Worm (Caenorhabditis elegans) whole organism, L4 larva: ENCODE measurements around the gene T24D5.6.
A peak's percentile ranks its signal among the peaks of the same experiment; 100 is the strongest.

Source experiments
- D1046.2 ChIP-seq: fragments of 200-800 bp; sonication (Bioruptor generic); IDR thresholded peaks from 2 replicates; pipeline ENCODE4 v1.3.6; 2022; ENCODE audit warnings: missing genetic modification characterization, missing compliant biosample characterization
- F10B5.3 ChIP-seq: sonication (generic microtip); optimal IDR thresholded peaks from 2 replicates; lab custom pipeline; 2016; ENCODE audit warnings: mild to moderate bottlenecking, missing genetic modification characterization, missing compliant biosample characterization
- R02D3.7 ChIP-seq: fragments of 150-350 bp; sonication (generic microtip); optimal IDR thresholded peaks from 3 replicates; lab custom pipeline; 2014; ENCODE audit warnings: missing biosample characterization, missing genetic modification characterization
- T20F7.1 ChIP-seq: fragments of 200-800 bp; sonication (Bioruptor generic); optimal IDR thresholded peaks from 2 replicates; lab custom pipeline; 2018; ENCODE audit warnings: mild to moderate bottlenecking, missing genetic modification characterization, missing compliant biosample characterization
- Y48G9A.11 ChIP-seq: fragments of 200-800 bp; sonication (Bioruptor generic); IDR thresholded peaks from 2 replicates; pipeline ENCODE4 v1.3.6; 2022; ENCODE audit warnings: missing genetic modification reagents, missing genetic modification characterization, missing compliant biosample characterization
- Y75B8A.6 ChIP-seq: fragments of 200-800 bp; sonication (Bioruptor generic); IDR thresholded peaks from 2 replicates; pipeline ENCODE4 v1.3.6; 2022; ENCODE audit warnings: missing genetic modification reagents, missing genetic modification characterization, missing compliant biosample characterization
- aha-1 ChIP-seq: fragments of 150-350 bp; peaks from one replicate; lab custom pipeline; 2014; ENCODE audit warnings: missing biosample characterization, missing genetic modification characterization
- ceh-20 ChIP-seq: fragments of 200-800 bp; sonication (Bioruptor generic); IDR thresholded peaks from 2 replicates; pipeline ENCODE4 v1.3.6; 2022; ENCODE audit warnings: missing genetic modification reagents, missing genetic modification characterization, missing compliant biosample characterization
- ceh-62 ChIP-seq: sonication (generic microtip); optimal IDR thresholded peaks from 2 replicates; lab custom pipeline; 2017; ENCODE audit warnings: missing biosample characterization, missing genetic modification characterization
- daf-16 ChIP-seq, 3 experiments: sonication (generic microtip); optimal IDR thresholded peaks; 2 replicates each; lab custom pipeline; 2016 to 2017; ENCODE audit warnings: missing genetic modification characterization in 3 of 3, missing genetic modification reagents in 3 of 3, mild to moderate bottlenecking in 2 of 3, missing compliant biosample characterization in 2 of 3, missing biosample characterization in 1 of 3, moderate library complexity in 1 of 3
- daf-8 ChIP-seq: fragments of 200-800 bp; sonication (Bioruptor generic); IDR thresholded peaks from 2 replicates; pipeline ENCODE4 v1.3.6; 2022; ENCODE audit warnings: missing genetic modification characterization, missing compliant biosample characterization
- dmd-6 ChIP-seq: fragments of 200-800 bp; sonication (Bioruptor generic); IDR thresholded peaks from 2 replicates; pipeline ENCODE4 v1.3.6; 2022; ENCODE audit warnings: missing genetic modification reagents, missing genetic modification characterization, missing compliant biosample characterization
- dve-1 ChIP-seq: sonication (generic microtip); optimal IDR thresholded peaks from 2 replicates; lab custom pipeline; 2017; ENCODE audit warnings: antibody characterized with exemption, mild to moderate bottlenecking, missing genetic modification characterization, missing compliant biosample characterization; ENCODE audit not compliant: insufficient read depth
- egl-27 ChIP-seq: sonication (generic microtip); optimal IDR thresholded peaks from 3 replicates; lab custom pipeline; 2017; ENCODE audit warnings: missing biosample characterization, missing genetic modification reagents, missing genetic modification characterization
- egl-43 ChIP-seq: fragments of 200-800 bp; sonication (Bioruptor generic); IDR thresholded peaks from 2 replicates; pipeline ENCODE4 v1.3.6; 2022; ENCODE audit warnings: missing genetic modification reagents, missing genetic modification characterization, missing compliant biosample characterization
- fkh-10 ChIP-seq: fragments of 150-350 bp; optimal IDR thresholded peaks from 2 replicates; lab custom pipeline; 2014; ENCODE audit warnings: missing biosample characterization, missing genetic modification reagents, missing genetic modification characterization
- hif-1 ChIP-seq, 2 experiments: sonication (generic microtip); optimal IDR thresholded peaks; 2 replicates each; lab custom pipeline; 2016 to 2017; ENCODE audit warnings: missing compliant biosample characterization in 2 of 2, missing genetic modification characterization in 2 of 2, missing genetic modification reagents in 2 of 2, missing genotype in 2 of 2, mild to moderate bottlenecking in 1 of 2
- hlh-11 ChIP-seq: fragments of 200-800 bp; sonication (Bioruptor generic); optimal IDR thresholded peaks from 2 replicates; lab custom pipeline; 2018; ENCODE audit warnings: mild to moderate bottlenecking, missing genetic modification characterization, missing compliant biosample characterization
- hlh-30 ChIP-seq: sonication (generic microtip); optimal IDR thresholded peaks from 2 replicates; lab custom pipeline; 2017; ENCODE audit warnings: antibody characterized with exemption, mild to moderate bottlenecking, missing genetic modification characterization, missing compliant biosample characterization; ENCODE audit not compliant: insufficient read depth
- hmg-1.1 ChIP-seq: fragments of 200-800 bp; sonication (Bioruptor generic); IDR thresholded peaks from 2 replicates; pipeline ENCODE4 v1.3.6; 2022; ENCODE audit warnings: missing genetic modification reagents, missing genetic modification characterization, missing compliant biosample characterization
- lin-1 ChIP-seq: fragments of 200-800 bp; sonication (Bioruptor generic); IDR thresholded peaks from 2 replicates; pipeline ENCODE4 v1.3.6; 2022; ENCODE audit warnings: missing genetic modification reagents, missing genetic modification characterization, missing compliant biosample characterization
- lin-13 ChIP-seq: fragments of 150-350 bp; optimal IDR thresholded peaks from 2 replicates; lab custom pipeline; 2014; ENCODE audit warnings: missing biosample characterization, missing genetic modification reagents, missing genetic modification characterization
- mdl-1 ChIP-seq, 2 experiments: fragments of 150-350 bp in 1 of 2; sonication (generic microtip) in 1 of 2; optimal IDR thresholded peaks; 2 replicates each; lab custom pipeline; 2014 to 2017; ENCODE audit warnings: missing biosample characterization in 2 of 2, missing genetic modification characterization in 2 of 2
- mep-1 ChIP-seq: fragments of 150-350 bp; sonication (generic microtip); optimal IDR thresholded peaks from 3 replicates; lab custom pipeline; 2014; ENCODE audit warnings: missing biosample characterization, missing genetic modification characterization
- mes-2 ChIP-seq: sonication (generic microtip); optimal IDR thresholded peaks from 2 replicates; lab custom pipeline; 2016; ENCODE audit warnings: missing genotype, mild to moderate bottlenecking, missing genetic modification characterization, missing compliant biosample characterization; ENCODE audit not compliant: poor library complexity, severe bottlenecking
- mxl-2 ChIP-seq: fragments of 200-800 bp; sonication (Bioruptor generic); conservative IDR thresholded peaks from 2 replicates; pipeline ENCODE4 v1.3.6; 2022; ENCODE audit warnings: missing genetic modification reagents, missing genetic modification characterization, missing compliant biosample characterization
- mxl-3 ChIP-seq: fragments of 200-800 bp; sonication (Bioruptor generic); optimal IDR thresholded peaks from 2 replicates; lab custom pipeline; 2018; ENCODE audit warnings: mild to moderate bottlenecking, missing genetic modification characterization, missing compliant biosample characterization
- nhr-10 ChIP-seq: fragments of 150-350 bp; optimal IDR thresholded peaks from 2 replicates; lab custom pipeline; 2014; ENCODE audit warnings: missing biosample characterization, missing genetic modification characterization
- nhr-28 ChIP-seq: fragments of 150-350 bp; optimal IDR thresholded peaks from 2 replicates; lab custom pipeline; 2014; ENCODE audit warnings: missing biosample characterization, missing genetic modification characterization
- nhr-77 ChIP-seq: fragments of 150-350 bp; optimal IDR thresholded peaks from 2 replicates; lab custom pipeline; 2014; ENCODE audit warnings: missing biosample characterization, missing genetic modification characterization
- php-3 ChIP-seq: fragments of 200-800 bp; sonication (Bioruptor generic); IDR thresholded peaks from 2 replicates; pipeline ENCODE4 v1.3.6; 2022; ENCODE audit warnings: missing genetic modification reagents, missing genetic modification characterization, missing compliant biosample characterization
- pqm-1 ChIP-seq: sonication (generic microtip); optimal IDR thresholded peaks from 2 replicates; lab custom pipeline; 2017; ENCODE audit warnings: missing biosample characterization, missing genetic modification characterization
- rbr-2 ChIP-seq: sonication (generic microtip); optimal IDR thresholded peaks from 2 replicates; lab custom pipeline; 2016; ENCODE audit warnings: missing genotype, missing genetic modification characterization, missing compliant biosample characterization
- set-16 ChIP-seq: fragments of 200-800 bp; sonication (Bioruptor generic); IDR thresholded peaks from 2 replicates; pipeline ENCODE4 v1.3.6; 2022; ENCODE audit warnings: missing genetic modification reagents, missing genetic modification characterization, missing compliant biosample characterization
- snpc-1.2 ChIP-seq: fragments of 200-800 bp; sonication (Bioruptor generic); IDR thresholded peaks from 2 replicates; pipeline ENCODE4 v1.3.6; 2022; ENCODE audit warnings: missing genetic modification reagents, missing genetic modification characterization, missing compliant biosample characterization
- spr-3 ChIP-seq: fragments of 200-800 bp; sonication (Bioruptor generic); optimal IDR thresholded peaks from 2 replicates; lab custom pipeline; 2018; ENCODE audit warnings: mild to moderate bottlenecking, missing genetic modification characterization, missing compliant biosample characterization
- tra-1 ChIP-seq: fragments of 200-800 bp; sonication (Bioruptor generic); IDR thresholded peaks from 2 replicates; pipeline ENCODE4 v1.3.6; 2022; ENCODE audit warnings: missing genetic modification reagents, missing genetic modification characterization, missing compliant biosample characterization
- unc-62 ChIP-seq, 3 experiments: fragments of 150-350 bp in 1 of 3; sonication (generic microtip); optimal IDR thresholded peaks in 2 of 3; peaks in 1 of 3; 1 replicate in 1 of 3; 2 replicates in 2 of 3; lab custom pipeline; 2014 to 2017; ENCODE audit warnings: missing biosample characterization in 3 of 3, missing genetic modification characterization in 3 of 3, missing genetic modification reagents in 3 of 3, missing genotype in 1 of 3
- zfp-2 ChIP-seq: sonication (generic microtip); optimal IDR thresholded peaks from 2 replicates; lab custom pipeline; 2016; ENCODE audit warnings: mild to moderate bottlenecking, missing genetic modification characterization, missing compliant biosample characterization
- zip-11 ChIP-seq: fragments of 200-800 bp; sonication (Bioruptor generic); IDR thresholded peaks from 2 replicates; pipeline ENCODE4 v1.3.6; 2022; ENCODE audit warnings: missing genetic modification characterization, missing compliant biosample characterization
- zip-2 ChIP-seq: fragments of 150-350 bp; optimal IDR thresholded peaks from 2 replicates; lab custom pipeline; 2014; ENCODE audit warnings: missing biosample characterization, missing genetic modification characterization

The T24D5.6 gene

DNA sequence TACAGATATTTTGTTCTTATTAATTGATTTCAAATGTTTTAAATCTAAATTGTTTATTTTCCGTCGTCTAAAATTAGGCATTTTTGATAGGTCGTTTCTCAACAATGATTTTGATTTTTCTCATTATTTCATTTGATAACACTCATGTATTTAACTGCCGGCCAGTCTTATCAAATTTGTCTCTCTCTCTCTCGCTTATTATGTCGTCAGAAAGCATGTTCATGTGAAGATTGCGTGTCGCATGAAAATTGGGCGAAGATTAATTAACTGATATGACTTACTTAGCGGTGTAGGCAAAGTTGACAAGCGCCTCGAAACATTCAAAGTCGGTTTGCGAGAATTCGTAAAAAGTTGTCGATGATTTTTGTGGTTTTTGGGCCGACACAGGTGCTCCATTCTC is 24.4 kb downstream of the T24D5.6 start:
- TF ChIP-seq zip-2 (tag; lab: Kevin White, UChicago) = peak; percentile 15
- TF ChIP-seq lin-13 (GFP tag; lab: Kevin White, UChicago) = no peak
- TF ChIP-seq D1046.2 (GFP tag; lab: Robert Waterston, UW) = 0 out of 2 replicates have a peak, but pooled peaks have one; percentile 17
- peak; percentile 54; the same call in 1 of the 2 replicates for TF ChIP-seq mxl-2 (GFP tag; lab: Robert Waterston, UW)
- TF ChIP-seq tra-1 (GFP tag; lab: Robert Waterston, UW) = 0 out of 2 replicates have a peak, but pooled peaks have one; percentile 51
- peak; percentile 20 for TF ChIP-seq mep-1 (tag; lab: Kevin White, UChicago)
- TF ChIP-seq spr-3 (GFP tag; lab: Kevin White, UChicago) = no peak
- peak; percentile 56 for TF ChIP-seq hlh-30 (tag; lab: Kevin White, UChicago)
- peak in 1 of 2 experiments; percentile 42 for TF ChIP-seq unc-62 (GFP tag; optimal IDR thresholded peaks at IDR 0.05 in 1 of 2; lab: Kevin White, UChicago)
- TF ChIP-seq unc-62 (tag; optimal IDR thresholded peaks at IDR 0.05; lab: Kevin White, UChicago) = no peak
- no peak for TF ChIP-seq rbr-2 (tag; lab: Kevin White, UChicago)
- TF ChIP-seq lin-1 (GFP tag; lab: Robert Waterston, UW) = 0 out of 2 replicates have a peak, but pooled peaks have one; percentile 22
- peak; percentile 27 for TF ChIP-seq nhr-10
- TF ChIP-seq F10B5.3 = no peak
- TF ChIP-seq snpc-1.2 = no peak
- TF ChIP-seq mxl-3 (GFP tag; lab: Kevin White, UChicago) = peak; percentile 50
- peak; percentile 81 for TF ChIP-seq hlh-11 (tag; lab: Kevin White, UChicago)
- peak; percentile 17 for TF ChIP-seq mes-2
- TF ChIP-seq mdl-1 (tag; optimal IDR thresholded peaks at IDR 0.05; lab: Kevin White, UChicago) = peak in 1 of 2 experiments; percentile 69
- peak; percentile 24 for TF ChIP-seq T20F7.1 (GFP tag; lab: Kevin White, UChicago)
- peak; percentile 34; the same call in 1 of the 2 replicates for TF ChIP-seq ceh-20
- peak; percentile 82 for TF ChIP-seq dve-1
- TF ChIP-seq dmd-6 = peak; percentile 85
- no peak for TF ChIP-seq zfp-2 (tag; lab: Kevin White, UChicago)
- peak in 1 of 2 experiments; percentile 23 for TF ChIP-seq daf-16 (GFP tag; optimal IDR thresholded peaks at IDR 0.05; lab: Kevin White, UChicago)
- TF ChIP-seq daf-16 (tag; optimal IDR thresholded peaks at IDR 0.05; lab: Kevin White, UChicago) = peak; percentile 93
- TF ChIP-seq zip-11 (GFP tag; lab: Robert Waterston, UW) = no peak
- peak; percentile 36; the same call in 1 of the 2 replicates for TF ChIP-seq php-3 (GFP tag; lab: Robert Waterston, UW)
- peak; percentile 85 for TF ChIP-seq nhr-28 (tag; lab: Kevin White, UChicago)
- peak; percentile 70 for TF ChIP-seq nhr-77 (tag; lab: Kevin White, UChicago)
- TF ChIP-seq egl-27 = no peak
- TF ChIP-seq pqm-1 (tag; lab: Kevin White, UChicago) = peak; percentile 85
- TF ChIP-seq, all 104 proteins: peak for 22

DNA sequence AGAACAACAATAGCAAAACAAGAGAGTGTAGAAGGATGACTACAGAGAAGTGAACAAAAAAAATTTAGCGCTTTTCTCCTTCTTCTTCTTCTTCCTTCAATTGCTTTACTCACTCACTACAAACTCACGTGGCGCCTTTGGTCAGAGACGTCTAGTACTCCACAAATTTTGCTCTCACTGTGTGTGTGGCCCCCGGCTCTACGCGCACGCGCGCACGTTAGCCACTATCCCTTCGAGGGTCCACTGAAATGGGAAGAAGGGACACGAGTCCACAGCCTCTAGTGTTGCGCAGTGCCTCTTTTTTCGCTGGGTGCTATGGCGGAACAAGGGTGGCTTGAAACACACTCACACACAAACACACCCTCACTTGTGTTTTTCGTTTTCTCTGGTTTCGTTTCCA is 25.8 kb downstream of the T24D5.6 start:
- peak; percentile 74 for TF ChIP-seq fkh-10 (GFP tag; lab: Kevin White, UChicago)
- TF ChIP-seq D1046.2 (GFP tag; lab: Robert Waterston, UW) = no peak
- TF ChIP-seq set-16 (GFP tag; lab: Robert Waterston, UW) = peak; percentile 61
- TF ChIP-seq lin-1 (GFP tag; lab: Robert Waterston, UW) = 0 out of 2 replicates have a peak, but pooled peaks have one; percentile 19
- peak; percentile 8; the same call in 1 of the 2 replicates for TF ChIP-seq dmd-6
- TF ChIP-seq Y75B8A.6 = no peak
- peak; percentile 77 for TF ChIP-seq hlh-30 (tag; lab: Kevin White, UChicago)
- peak; percentile 71 for TF ChIP-seq hmg-1.1 (GFP tag; lab: Robert Waterston, UW)
- TF ChIP-seq mxl-3 (GFP tag; lab: Kevin White, UChicago) = peak; percentile 4
- TF ChIP-seq Y48G9A.11 (GFP tag; lab: Robert Waterston, UW) = peak; percentile 28; the same call in 1 of the 2 replicates
- TF ChIP-seq R02D3.7 (tag; lab: Kevin White, UChicago) = no peak
- no peak for TF ChIP-seq daf-8 (GFP tag; lab: Robert Waterston, UW)
- TF ChIP-seq rbr-2 (tag; lab: Kevin White, UChicago) = peak; percentile 22
- no peak for TF ChIP-seq ceh-62 (tag; lab: Kevin White, UChicago)
- TF ChIP-seq egl-43 = peak; percentile 54; the same call in 1 of the 2 replicates
- peak; percentile 87 for TF ChIP-seq aha-1 (tag; lab: Kevin White, UChicago)
- TF ChIP-seq hif-1 (tag; optimal IDR thresholded peaks at IDR 0.05; lab: Kevin White, UChicago) = peak in 1 of 2 experiments; percentile 18
- no peak for TF ChIP-seq egl-27
- TF ChIP-seq mdl-1 (tag; optimal IDR thresholded peaks at IDR 0.05; lab: Kevin White, UChicago) = peak; percentile 63 to 84
- TF ChIP-seq hlh-11 (tag; lab: Kevin White, UChicago) = peak; percentile 18
- TF ChIP-seq mep-1 (tag; lab: Kevin White, UChicago) = peak; percentile 33
